Worm (Caenorhabditis elegans) whole organism, late embryonic: ENCODE results near the gene ZK105.3.

ENCODE experiments used
- F13H6.1 ChIP-seq: sonication (generic microtip); optimal IDR thresholded peaks from 2 replicates; lab custom pipeline; 2016; ENCODE audit warnings: missing genetic modification characterization, missing compliant biosample characterization
- K02D7.2 ChIP-seq: sonication (generic microtip); optimal IDR thresholded peaks from 2 replicates; lab custom pipeline; 2017; ENCODE audit warnings: mild to moderate bottlenecking, missing genetic modification characterization, missing compliant biosample characterization
- K09A11.1 ChIP-seq: sonication (generic microtip); optimal IDR thresholded peaks from 2 replicates; lab custom pipeline; 2017; ENCODE audit warnings: antibody characterized with exemption, mild to moderate bottlenecking, missing genetic modification characterization, missing compliant biosample characterization; ENCODE audit not compliant: insufficient read depth
- T23F11.4 ChIP-seq: fragments of 200-800 bp; sonication (Bioruptor generic); optimal IDR thresholded peaks from 2 replicates; lab custom pipeline; 2018; ENCODE audit warnings: mild to moderate bottlenecking, missing genetic modification characterization, missing compliant biosample characterization
- ahr-1 ChIP-seq: sonication (generic microtip); optimal IDR thresholded peaks from 2 replicates; lab custom pipeline; 2016; ENCODE audit warnings: missing genetic modification characterization, missing compliant biosample characterization
- ceh-19 ChIP-seq: fragments of 200-800 bp; sonication (Bioruptor generic); optimal IDR thresholded peaks from 2 replicates; lab custom pipeline; 2018; ENCODE audit warnings: mild to moderate bottlenecking, missing genetic modification characterization, missing compliant biosample characterization
- ceh-22 ChIP-seq: sonication (generic microtip); optimal IDR thresholded peaks from 2 replicates; lab custom pipeline; 2017; ENCODE audit warnings: missing biosample characterization, missing genetic modification characterization
- ceh-30 ChIP-seq: fragments of 150-350 bp; optimal IDR thresholded peaks from 2 replicates; lab custom pipeline; 2014; ENCODE audit warnings: missing biosample characterization, missing genetic modification characterization
- ceh-34 ChIP-seq: sonication (generic microtip); optimal IDR thresholded peaks from 2 replicates; lab custom pipeline; 2016; ENCODE audit warnings: mild to moderate bottlenecking, missing genetic modification characterization, missing compliant biosample characterization
- ceh-45 ChIP-seq: fragments of 200-800 bp; sonication (Bioruptor generic); IDR thresholded peaks from 2 replicates; pipeline ENCODE4 v1.3.6; 2022; ENCODE audit warnings: missing genetic modification reagents, missing genetic modification characterization, missing compliant biosample characterization
- ceh-48 ChIP-seq: sonication (generic microtip); optimal IDR thresholded peaks from 2 replicates; lab custom pipeline; 2016; ENCODE audit warnings: missing genetic modification characterization, inconsistent platforms, missing compliant biosample characterization
- ceh-6 ChIP-seq: fragments of 200-800 bp; sonication (Bioruptor generic); optimal IDR thresholded peaks from 2 replicates; lab custom pipeline; 2018; ENCODE audit warnings: mild to moderate bottlenecking, missing genetic modification characterization, missing compliant biosample characterization
- ceh-9 ChIP-seq: sonication (generic microtip); optimal IDR thresholded peaks from 2 replicates; lab custom pipeline; 2016; ENCODE audit warnings: mild to moderate bottlenecking, missing genetic modification characterization, inconsistent platforms, missing compliant biosample characterization
- che-1 ChIP-seq: sonication (generic microtip); optimal IDR thresholded peaks from 2 replicates; lab custom pipeline; 2016; ENCODE audit warnings: mild to moderate bottlenecking, missing genetic modification characterization, missing compliant biosample characterization
- elt-4 ChIP-seq: sonication (generic microtip); optimal IDR thresholded peaks from 2 replicates; lab custom pipeline; 2016; ENCODE audit warnings: missing genetic modification characterization, missing compliant biosample characterization
- ets-4 ChIP-seq: sonication (generic microtip); optimal IDR thresholded peaks from 2 replicates; lab custom pipeline; 2016; ENCODE audit warnings: missing genetic modification characterization, missing compliant biosample characterization
- eyg-1 ChIP-seq: sonication (generic microtip); optimal IDR thresholded peaks from 2 replicates; lab custom pipeline; 2016; ENCODE audit warnings: missing genotype, missing genetic modification characterization, missing compliant biosample characterization
- fkh-10 ChIP-seq: fragments of 150-350 bp; optimal IDR thresholded peaks from 2 replicates; lab custom pipeline; 2014; ENCODE audit warnings: missing biosample characterization, missing genetic modification reagents, missing genetic modification characterization
- gmeb-2 ChIP-seq: sonication (generic microtip); optimal IDR thresholded peaks from 2 replicates; lab custom pipeline; 2016; ENCODE audit warnings: missing genetic modification characterization, inconsistent platforms, missing compliant biosample characterization
- hlh-13 ChIP-seq: fragments of 200-800 bp; sonication (Bioruptor generic); optimal IDR thresholded peaks from 2 replicates; lab custom pipeline; 2018; ENCODE audit warnings: mild to moderate bottlenecking, missing genetic modification characterization, missing compliant biosample characterization
- hlh-15 ChIP-seq: sonication (generic microtip); optimal IDR thresholded peaks from 2 replicates; lab custom pipeline; 2016; ENCODE audit warnings: missing genetic modification characterization, missing compliant biosample characterization
- hlh-8 ChIP-seq: sonication (generic microtip); optimal IDR thresholded peaks from 2 replicates; lab custom pipeline; 2016; ENCODE audit warnings: missing genotype, missing genetic modification characterization, missing compliant biosample characterization
- madf-2 ChIP-seq: sonication (generic microtip); optimal IDR thresholded peaks from 2 replicates; lab custom pipeline; 2017; ENCODE audit warnings: missing genetic modification characterization, missing compliant biosample characterization
- nhr-232 ChIP-seq: sonication (generic microtip); optimal IDR thresholded peaks from 2 replicates; lab custom pipeline; 2016; ENCODE audit warnings: missing genetic modification characterization, missing compliant biosample characterization
- odd-2 ChIP-seq: sonication (generic microtip); optimal IDR thresholded peaks from 2 replicates; lab custom pipeline; 2017; ENCODE audit warnings: antibody characterized with exemption, mild to moderate bottlenecking, missing genetic modification characterization, missing compliant biosample characterization
- pag-3 ChIP-seq: sonication (generic microtip); optimal IDR thresholded peaks from 2 replicates; lab custom pipeline; 2016; ENCODE audit warnings: missing compliant biosample characterization, missing genetic modification characterization, borderline replicate concordance
- pat-9 ChIP-seq: fragments of 200-800 bp; sonication (Bioruptor generic); optimal IDR thresholded peaks from 2 replicates; lab custom pipeline; 2018; ENCODE audit warnings: mild to moderate bottlenecking, missing genetic modification characterization, moderate library complexity, missing compliant biosample characterization
- pqm-1 ChIP-seq: sonication (generic microtip); optimal IDR thresholded peaks from 2 replicates; lab custom pipeline; 2016; ENCODE audit warnings: missing genetic modification characterization, missing compliant biosample characterization
- pros-1 ChIP-seq: fragments of 150-350 bp; optimal IDR thresholded peaks from 2 replicates; lab custom pipeline; 2014; ENCODE audit warnings: missing biosample characterization, missing genetic modification reagents, missing genetic modification characterization
- rnt-1 ChIP-seq: sonication (generic microtip); optimal IDR thresholded peaks from 2 replicates; lab custom pipeline; 2016; ENCODE audit warnings: missing genetic modification characterization, missing compliant biosample characterization
- syd-9 ChIP-seq: sonication (generic microtip); optimal IDR thresholded peaks from 2 replicates; lab custom pipeline; 2016; ENCODE audit warnings: mild to moderate bottlenecking, missing genetic modification characterization, moderate library complexity, missing compliant biosample characterization
- tbx-7 ChIP-seq: sonication (generic microtip); optimal IDR thresholded peaks from 2 replicates; lab custom pipeline; 2016; ENCODE audit warnings: missing genotype, missing genetic modification characterization, missing compliant biosample characterization
- unc-42 ChIP-seq: sonication (generic microtip); optimal IDR thresholded peaks from 2 replicates; lab custom pipeline; 2016; ENCODE audit warnings: missing genotype, missing genetic modification characterization, missing compliant biosample characterization
- zip-5 ChIP-seq: sonication (generic microtip); optimal IDR thresholded peaks from 2 replicates; lab custom pipeline; 2016; ENCODE audit warnings: missing genetic modification characterization, missing compliant biosample characterization
- ztf-16 ChIP-seq: sonication (generic microtip); optimal IDR thresholded peaks from 2 replicates; lab custom pipeline; 2017; ENCODE audit warnings: missing genetic modification characterization, missing compliant biosample characterization

The ZK105.3 gene

DNA sequence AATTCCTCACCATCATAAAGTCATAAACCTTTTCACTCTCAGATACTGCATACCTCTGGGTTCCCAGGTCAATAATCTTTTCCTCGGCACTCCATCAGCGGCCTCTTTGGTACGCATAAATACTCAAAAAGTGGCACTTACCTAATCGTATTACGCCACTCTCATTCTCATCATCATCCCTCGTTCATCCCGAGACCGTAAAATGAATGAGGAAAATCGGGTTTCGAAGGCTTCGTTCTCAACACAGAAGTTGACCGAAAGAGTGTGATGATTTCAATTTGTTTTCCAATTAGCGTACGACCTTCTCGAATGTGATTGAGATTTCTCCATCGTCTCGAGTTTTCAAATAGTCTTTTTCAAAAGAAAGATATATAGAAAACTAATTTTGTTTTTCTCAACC, 43.0 kb downstream of the ZK105.3 start:
- no peak for TF ChIP-seq ceh-48 (tag; lab: Kevin White, UChicago)
- TF ChIP-seq ceh-19: no peak
- TF ChIP-seq K02D7.2 (tag; lab: Kevin White, UChicago): no peak
- TF ChIP-seq syd-9 (tag; lab: Kevin White, UChicago): no peak
- TF ChIP-seq, all 69 proteins: peak for 0

DNA sequence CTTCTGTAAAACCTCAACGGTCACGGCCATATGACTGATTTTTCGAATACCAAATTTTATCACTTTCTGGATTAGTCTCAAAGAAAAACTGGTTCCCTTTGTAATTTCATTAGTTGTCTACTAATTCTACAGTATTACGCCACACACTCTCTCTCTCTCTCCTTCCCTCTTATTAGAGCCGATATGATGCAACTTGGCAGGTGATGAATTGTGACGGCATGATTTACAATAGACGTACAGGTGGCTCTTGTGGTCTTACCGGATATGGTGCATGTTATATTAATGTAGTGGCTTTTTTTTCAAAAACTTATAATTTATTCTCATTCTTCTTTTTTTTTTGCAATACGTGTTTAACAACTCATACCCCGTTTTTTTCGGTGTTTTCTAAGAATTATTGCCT, 45.0 kb downstream of the ZK105.3 start:
- TF ChIP-seq hlh-8 (tag; lab: Kevin White, UChicago): no peak
- no peak for TF ChIP-seq unc-42
- TF ChIP-seq pqm-1 (tag; lab: Kevin White, UChicago): no peak
- TF ChIP-seq che-1 (tag; lab: Kevin White, UChicago): no peak
- no peak for TF ChIP-seq F13H6.1 (tag; lab: Kevin White, UChicago)
- TF ChIP-seq zip-5: no peak
- no peak for TF ChIP-seq ceh-45 (GFP tag; lab: Robert Waterston, UW)
- no peak for TF ChIP-seq fkh-10 (GFP tag; lab: Kevin White, UChicago)
- TF ChIP-seq gmeb-2: no peak
- TF ChIP-seq, all 69 proteins: peak for 0

DNA sequence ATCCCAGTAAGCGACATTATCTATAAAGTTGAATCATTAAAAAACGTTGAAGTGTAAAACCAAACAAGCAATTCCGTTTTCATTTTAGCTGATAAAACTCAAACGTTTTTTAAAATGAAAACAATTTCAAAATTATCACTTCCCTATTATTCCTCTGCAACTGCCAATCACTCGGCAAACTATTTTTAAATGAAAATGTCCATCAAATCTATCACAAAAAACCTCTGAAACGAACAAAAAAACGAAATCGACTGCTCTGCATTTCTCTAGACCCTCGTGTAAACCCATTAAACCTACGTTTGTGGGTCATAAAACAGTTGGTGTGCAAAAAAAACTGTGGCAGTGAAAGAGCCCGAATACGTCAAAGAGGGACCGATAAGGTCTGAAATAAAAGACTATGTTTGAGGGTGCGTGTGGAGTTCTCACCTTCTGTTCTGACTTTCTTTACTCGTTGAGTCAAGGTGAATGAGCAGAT, 45.6 kb downstream of the ZK105.3 start, which contains the start of gene fbxl-5:
Gene fbxl-5 (plus strand): TSS at position 425 of the 475 bp plus-strand sequence.
- TF ChIP-seq pros-1: no peak
- no peak for TF ChIP-seq che-1 (tag; lab: Kevin White, UChicago)
- no peak for TF ChIP-seq hlh-8 (tag; lab: Kevin White, UChicago)
- no peak for TF ChIP-seq tbx-7 (tag; lab: Kevin White, UChicago)
- no peak for TF ChIP-seq ceh-9 (tag; lab: Kevin White, UChicago)
- TF ChIP-seq T23F11.4 (GFP tag; lab: Kevin White, UChicago): no peak
- no peak for TF ChIP-seq pqm-1 (tag; lab: Kevin White, UChicago)
- TF ChIP-seq ceh-34 (tag; lab: Kevin White, UChicago): no peak
- TF ChIP-seq hlh-15 (tag; lab: Kevin White, UChicago): no peak
- no peak for TF ChIP-seq ztf-16 (tag; lab: Kevin White, UChicago)
- no peak for TF ChIP-seq ets-4
- TF ChIP-seq pag-3 (tag; lab: Kevin White, UChicago): no peak
- no peak for TF ChIP-seq eyg-1 (tag; lab: Kevin White, UChicago)
- no peak for TF ChIP-seq ceh-22
- TF ChIP-seq ceh-6 (GFP tag; lab: Kevin White, UChicago): no peak
- no peak for TF ChIP-seq odd-2 (tag; lab: Kevin White, UChicago)

DNA sequence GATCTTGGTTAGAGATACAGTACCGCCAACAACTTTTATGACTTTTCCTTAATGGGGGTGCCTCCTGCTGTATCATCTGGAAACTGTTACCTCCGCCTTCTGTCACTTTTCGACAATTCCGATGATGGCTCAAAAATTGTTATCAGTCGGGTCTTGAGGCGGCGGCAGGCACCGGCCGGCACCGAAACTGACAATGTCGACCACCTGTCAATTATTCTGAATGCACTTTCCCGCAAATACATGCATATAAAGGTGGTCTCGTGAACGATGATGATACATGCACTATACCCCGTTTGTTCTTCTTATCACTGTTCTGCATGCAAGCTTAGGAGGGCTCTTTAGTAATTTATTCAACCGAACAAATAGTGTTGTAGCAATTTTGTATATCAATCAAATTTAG, 47.1 kb downstream of the ZK105.3 start:
- TF ChIP-seq hlh-13 (GFP tag; lab: Kevin White, UChicago) (no peak), K09A11.1 (tag; lab: Kevin White, UChicago) (no peak), madf-2 (tag; lab: Kevin White, UChicago) (no peak), pqm-1 (tag; lab: Kevin White, UChicago) (no peak), che-1 (tag; lab: Kevin White, UChicago) (no peak), elt-4 (tag; lab: Kevin White, UChicago) (no peak)

DNA sequence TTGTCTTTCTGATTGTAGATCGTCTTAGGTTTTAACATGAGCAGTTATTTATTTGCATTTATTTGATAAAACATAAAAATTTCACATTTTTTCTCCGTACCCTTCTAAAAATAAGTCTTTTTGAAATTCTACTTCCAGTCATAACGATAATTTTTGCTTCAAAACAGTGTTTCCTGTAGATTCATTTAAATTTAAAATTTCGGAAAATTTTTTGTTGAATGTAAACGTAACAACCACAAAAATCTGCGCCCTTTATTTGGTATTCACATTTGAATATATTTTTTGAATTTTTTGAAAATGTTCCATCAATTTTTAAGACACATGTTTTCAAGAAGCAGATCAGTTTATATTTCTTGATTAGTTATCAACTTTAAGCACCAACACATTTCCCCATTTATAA, 48.4 kb downstream of the ZK105.3 start:
- TF ChIP-seq nhr-232 (tag; lab: Kevin White, UChicago) (no peak), ceh-9 (tag; lab: Kevin White, UChicago) (no peak), rnt-1 (tag; lab: Kevin White, UChicago) (no peak), ahr-1 (no peak), gmeb-2 (no peak), ztf-16 (tag; lab: Kevin White, UChicago) (no peak), ceh-22 (no peak), ceh-30 (tag; lab: Kevin White, UChicago) (no peak), pat-9 (tag; lab: Kevin White, UChicago) (no peak), hlh-13 (GFP tag; lab: Kevin White, UChicago) (no peak), fkh-10 (GFP tag; lab: Kevin White, UChicago) (no peak)
